Fruit fly (Drosophila melanogaster): ENCODE data around the gene Cbp80.

Gene Cbp80

dm6 chrX:4679813-4680381 is 30.1 kb downstream of the Cbp80 start (continued):
- TF ChIP-seq Trl (optimal IDR thresholded peaks at IDR 0.05) (no peak), Trl (GFP tag; optimal IDR thresholded peaks at IDR 0.05) (peak; percentile 4), CG10366 (GFP tag; IDR thresholded peaks at IDR 0.05) (peak; percentile 50), Sry-β (GFP tag; optimal IDR thresholded peaks at IDR 0.05) (no peak), CG11398 (GFP tag; optimal IDR thresholded peaks at IDR 0.05) (peak; percentile 32), so (GFP tag; IDR thresholded peaks at IDR 0.05) (no peak), Hmr (GFP tag; optimal IDR thresholded peaks at IDR 0.05) (peak; percentile 27), D19A (tag; optimal IDR thresholded peaks at IDR 0.05) (peak; percentile 13), CG15073 (GFP tag; optimal IDR thresholded peaks at IDR 0.05) (no peak), CG11560 (tag; IDR thresholded peaks at IDR 0.05) (no peak), Atf3 (GFP tag; optimal IDR thresholded peaks at IDR 0.05) (peak; percentile 29), Eip74EF (GFP tag; optimal IDR thresholded peaks at IDR 0.05) (no peak), cg (GFP tag; optimal IDR thresholded peaks at IDR 0.05) (no peak), ftz-f1 (GFP tag; optimal IDR thresholded peaks at IDR 0.05) (no peak), Ets97D (GFP tag; optimal IDR thresholded peaks at IDR 0.05) (peak; percentile 54), org-1 (GFP tag; optimal IDR thresholded peaks at IDR 0.05) (peak; percentile 41), yki (optimal IDR thresholded peaks at IDR 0.05) (no peak), CG4707 (GFP tag; optimal IDR thresholded peaks at IDR 0.05) (no peak), CG31224 (GFP tag; IDR thresholded peaks at IDR 0.05) (peak; percentile 27; the same call in 1 of the 2 replicates), kni (GFP tag; optimal IDR thresholded peaks at IDR 0.05) (no peak), emc (GFP tag; optimal IDR thresholded peaks at IDR 0.05) (no peak), bbx (GFP tag; IDR thresholded peaks at IDR 0.05; ENCODE audit: partially characterized antibody) (no peak), nerfin-1 (tag; optimal IDR thresholded peaks at IDR 0.05) (peak; percentile 33), Ptx1 (GFP tag; IDR thresholded peaks at IDR 0.05) (peak; percentile 62), Taf1 (GFP tag; IDR thresholded peaks at IDR 0.05) (no peak; the same call in 1 of the 2 replicates), CG4730 (GFP tag; IDR thresholded peaks at IDR 0.05) (0 out of 2 replicates have a peak, but pooled peaks have one; percentile 19), gce (GFP tag; IDR thresholded peaks at IDR 0.05) (no peak; the same call in 2 of the 3 replicates), CG34422 (GFP tag; IDR thresholded peaks at IDR 0.05) (peak; percentile 52; the same call in 2 of the 3 replicates), Dref (GFP tag; IDR thresholded peaks at IDR 0.05) (no peak), CG8765 (GFP tag; IDR thresholded peaks at IDR 0.05) (no peak), exex (tag; optimal IDR thresholded peaks at IDR 0.05) (peak; percentile 30), Xbp1 (GFP tag; optimal IDR thresholded peaks at IDR 0.05) (peak; percentile 65), mam (GFP tag; optimal IDR thresholded peaks at IDR 0.05) (peak; percentile 55), fd96Cb (tag; optimal IDR thresholded peaks at IDR 0.05) (peak; percentile 60), Rfx (GFP tag; IDR thresholded peaks at IDR 0.05) (peak; percentile 63), pzg (GFP tag; optimal IDR thresholded peaks at IDR 0.05) (peak; percentile 33), Doc3 (GFP tag; IDR thresholded peaks at IDR 0.05; ENCODE audit: partially characterized antibody) (no peak), CG13287 (GFP tag; IDR thresholded peaks at IDR 0.05; ENCODE audit: partially characterized antibody) (no peak), CG6654 (GFP tag; optimal IDR thresholded peaks at IDR 0.05) (peak; percentile 3), Hey (tag; optimal IDR thresholded peaks at IDR 0.05) (no peak), CG5953 (GFP tag; IDR thresholded peaks at IDR 0.05) (no peak), prd (optimal IDR thresholded peaks at IDR 0.05) (no peak), prd (GFP tag; IDR thresholded peaks at IDR 0.05) (peak; percentile 69; the same call in 2 of the 3 replicates), tap (tag; optimal IDR thresholded peaks at IDR 0.05) (peak; percentile 25), ap (GFP tag; IDR thresholded peaks at IDR 0.05) (0 out of 2 replicates have a peak, but pooled peaks have one; percentile 14), cad (GFP tag; optimal IDR thresholded peaks at IDR 0.05) (no peak), croc (GFP tag; conservative IDR thresholded peaks at IDR 0.05) (no peak), CG9215 (GFP tag; IDR thresholded peaks at IDR 0.05) (no peak), Oli (tag; optimal IDR thresholded peaks at IDR 0.05) (peak; percentile 67), ewg (GFP tag; optimal IDR thresholded peaks at IDR 0.05) (peak; percentile 3), cas (GFP tag; IDR thresholded peaks at IDR 0.05) (no peak)
